Fruit fly (Drosophila melanogaster): ENCODE results near the gene aurB.

aurB gene

dm6 chr2L:10849511-10850191, 8.2 kb downstream of the aurB start, which contains the start of gene SmydA-3 (continued):
- TF ChIP-seq NfI (GFP tag; optimal IDR thresholded peaks at IDR 0.05) (no peak), CG12744 (GFP tag; optimal IDR thresholded peaks at IDR 0.05) (no peak), CG13424 (tag; optimal IDR thresholded peaks at IDR 0.05) (no peak), ssp (GFP tag; IDR thresholded peaks at IDR 0.05) (no peak), Vsx1 (GFP tag; optimal IDR thresholded peaks at IDR 0.05) (no peak), bigmax (GFP tag; optimal IDR thresholded peaks at IDR 0.05) (no peak), CG11504 (tag; optimal IDR thresholded peaks at IDR 0.05) (no peak), CG14710 (tag; optimal IDR thresholded peaks at IDR 0.05) (no peak), Elba2 (GFP tag; optimal IDR thresholded peaks at IDR 0.05) (no peak), onecut (GFP tag; IDR thresholded peaks at IDR 0.05) (peak; percentile 84), Doc2 (GFP tag; IDR thresholded peaks at IDR 0.05) (no peak), bbx (GFP tag; IDR thresholded peaks at IDR 0.05; ENCODE audit: partially characterized antibody) (no peak), CG6765 (GFP tag; optimal IDR thresholded peaks at IDR 0.05) (peak; percentile 32), Hr39 (optimal IDR thresholded peaks at IDR 0.05) (no peak), chif (GFP tag; optimal IDR thresholded peaks at IDR 0.05) (no peak), shn (GFP tag; optimal IDR thresholded peaks at IDR 0.05) (no peak), hbn (GFP tag; IDR thresholded peaks at IDR 0.05; ENCODE audit: partially characterized antibody) (no peak), CG12942 (GFP tag; optimal IDR thresholded peaks at IDR 0.05) (no peak), ind (GFP tag; optimal IDR thresholded peaks at IDR 0.05) (peak; percentile 11), pho (GFP tag; optimal IDR thresholded peaks at IDR 0.05) (no peak), CG30431 (GFP tag; optimal IDR thresholded peaks at IDR 0.05) (no peak), so (GFP tag; IDR thresholded peaks at IDR 0.05) (peak; percentile 47; the same call in 1 of the 3 replicates), Scr (GFP tag; IDR thresholded peaks at IDR 0.05; ENCODE audit: partially characterized antibody) (no peak), CG18011 (GFP tag; optimal IDR thresholded peaks at IDR 0.05) (peak; percentile 18), Hey (tag; optimal IDR thresholded peaks at IDR 0.05) (no peak), prd (optimal IDR thresholded peaks at IDR 0.05) (no peak), prd (GFP tag; IDR thresholded peaks at IDR 0.05) (peak; percentile 59; the same call in 1 of the 3 replicates), CG10147 (GFP tag; optimal IDR thresholded peaks at IDR 0.05) (no peak), CG6689 (GFP tag; IDR thresholded peaks at IDR 0.05) (no peak), CG11085 (GFP tag; IDR thresholded peaks at IDR 0.05) (no peak), CG1603 (tag; optimal IDR thresholded peaks at IDR 0.05) (no peak), ara (GFP tag; IDR thresholded peaks at IDR 0.05) (0 out of 2 replicates have a peak, but pooled peaks have one; percentile 30), zf30C (GFP tag; optimal IDR thresholded peaks at IDR 0.05) (no peak), wek (GFP tag; optimal IDR thresholded peaks at IDR 0.05) (no peak), lov (optimal IDR thresholded peaks at IDR 0.05) (no peak), lov (GFP tag; IDR thresholded peaks at IDR 0.05) (no peak), phol (tag; optimal IDR thresholded peaks at IDR 0.05) (peak; percentile 31), CG10959 (GFP tag; IDR thresholded peaks at IDR 0.05) (no peak), CG13775 (GFP tag; optimal IDR thresholded peaks at IDR 0.05) (no peak), Trl (optimal IDR thresholded peaks at IDR 0.05) (no peak), Trl (GFP tag; optimal IDR thresholded peaks at IDR 0.05) (no peak), Dip3 (GFP tag; optimal IDR thresholded peaks at IDR 0.05) (no peak), CG7357 (GFP tag; IDR thresholded peaks at IDR 0.05) (0 out of 3 replicates have a peak, but pooled peaks have one; percentile 22), CG10654 (GFP tag; optimal IDR thresholded peaks at IDR 0.05) (no peak), CG9215 (GFP tag; IDR thresholded peaks at IDR 0.05) (no peak), tna (GFP tag; IDR thresholded peaks at IDR 0.05; ENCODE audit: partially characterized antibody) (no peak), ftz-f1 (GFP tag; optimal IDR thresholded peaks at IDR 0.05) (no peak), CG10979 (tag; optimal IDR thresholded peaks at IDR 0.05) (peak; percentile 23), HHEX (GFP tag; optimal IDR thresholded peaks at IDR 0.05) (peak; percentile 46), toy (GFP tag; IDR thresholded peaks at IDR 0.05) (no peak), Lim3 (GFP tag; IDR thresholded peaks at IDR 0.05) (no peak), br (optimal IDR thresholded peaks at IDR 0.05) (no peak)
